Worm (Caenorhabditis elegans): Measurements from ENCODE around the gene D1069.3.

DNA sequence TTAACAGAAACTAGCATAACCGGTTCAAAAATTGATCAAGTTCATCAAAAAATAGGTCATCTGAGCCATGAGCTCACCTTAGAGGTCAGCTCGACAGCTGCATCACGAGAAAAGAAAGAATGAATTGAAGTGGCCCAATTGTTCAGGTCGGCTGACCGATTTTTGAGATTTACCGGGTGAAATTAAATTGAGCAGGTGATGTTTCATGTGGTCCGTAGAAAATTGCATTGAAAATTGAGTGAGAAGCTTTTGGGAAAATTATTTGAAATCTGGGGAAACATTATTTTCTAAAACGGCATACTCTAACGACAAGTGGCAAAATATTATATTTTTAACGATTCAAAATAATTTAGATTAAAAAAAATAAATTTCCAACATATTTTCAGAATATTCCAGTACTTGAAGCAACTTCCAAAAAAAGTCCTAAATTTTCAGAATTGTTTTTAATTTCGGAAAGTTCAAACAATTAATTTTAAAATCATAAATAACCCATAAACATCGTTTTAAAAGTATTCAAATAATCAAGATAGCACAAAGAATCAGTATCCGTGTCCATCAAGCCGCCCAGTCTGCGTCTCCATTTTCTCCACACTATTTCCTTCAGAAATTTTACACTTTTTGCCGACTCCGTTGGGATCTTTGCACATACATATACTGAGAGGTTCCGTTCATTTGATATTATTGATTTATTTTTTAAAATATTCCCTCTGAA lies 21.9 kb downstream of the D1069.3 start, which contains the start of gene sgcb-1:
- no peak for TF ChIP-seq ztf-29 (GFP tag; IDR thresholded peaks at IDR 0.05)
- no peak for TF ChIP-seq flt-1 (GFP tag; IDR thresholded peaks at IDR 0.05)
- no peak for TF ChIP-seq klf-2 (GFP tag; conservative IDR thresholded peaks at IDR 0.05)
- no peak for TF ChIP-seq tab-1 (GFP tag; IDR thresholded peaks at IDR 0.05)
- no peak for TF ChIP-seq cog-1 (tag; optimal IDR thresholded peaks at IDR 0.05)

All from whole organism, midembryonic.